Worm (Caenorhabditis elegans) whole organism, mixed stage, embryonic: ENCODE results near the gene C02B10.6.
"Not testable (repeated sequence)": the region's sequence is repeated elsewhere in the genome, so short reads cannot be mapped to it uniquely, and the experiment has no call there.

Experiments
- M03D4.4 ChIP-seq: sonication (generic microtip); optimal IDR thresholded peaks from 2 replicates; lab custom pipeline; 2017; ENCODE audit warnings: mild to moderate bottlenecking, missing genetic modification characterization, missing compliant biosample characterization
- bed-3 ChIP-seq: fragments of 200-800 bp; sonication (Bioruptor generic); optimal IDR thresholded peaks from 3 replicates; lab custom pipeline; 2018; ENCODE audit warnings: mild to moderate bottlenecking, missing genetic modification characterization, moderate library complexity, missing compliant biosample characterization
- blmp-1 ChIP-seq: fragments of 150-350 bp; optimal IDR thresholded peaks from 2 replicates; lab custom pipeline; 2014; ENCODE audit warnings: missing biosample characterization, missing genetic modification characterization
- ceh-39 ChIP-seq: fragments of 150-350 bp; optimal IDR thresholded peaks from 2 replicates; lab custom pipeline; 2014; ENCODE audit warnings: missing biosample characterization, missing genetic modification characterization
- ceh-43 ChIP-seq: fragments of 200-800 bp; sonication (Bioruptor generic); optimal IDR thresholded peaks from 2 replicates; lab custom pipeline; 2018; ENCODE audit warnings: mild to moderate bottlenecking, missing genetic modification characterization, moderate library complexity, missing compliant biosample characterization
- ceh-83 ChIP-seq: fragments of 200-800 bp; sonication (Bioruptor generic); optimal IDR thresholded peaks from 2 replicates; lab custom pipeline; 2018; ENCODE audit warnings: mild to moderate bottlenecking, missing genetic modification characterization, missing compliant biosample characterization
- ces-1 ChIP-seq: fragments of 150-350 bp; optimal IDR thresholded peaks from 2 replicates; lab custom pipeline; 2014; ENCODE audit warnings: missing biosample characterization, missing genetic modification reagents, missing genetic modification characterization
- cnd-1 ChIP-seq: fragments of 200-800 bp; sonication (Bioruptor generic); optimal IDR thresholded peaks from 2 replicates; lab custom pipeline; 2018; ENCODE audit warnings: mild to moderate bottlenecking, missing genetic modification characterization, missing compliant biosample characterization
- drap-1 ChIP-seq: fragments of 200-800 bp; sonication (Bioruptor generic); optimal IDR thresholded peaks from 3 replicates; lab custom pipeline; 2018; ENCODE audit warnings: mild to moderate bottlenecking, missing genetic modification characterization, missing compliant biosample characterization
- elt-3 ChIP-seq: fragments of 150-350 bp; optimal IDR thresholded peaks from 2 replicates; lab custom pipeline; 2014; ENCODE audit warnings: missing biosample characterization, missing genetic modification characterization
- flh-1 ChIP-seq: fragments of 200-800 bp; sonication (Bioruptor generic); optimal IDR thresholded peaks from 2 replicates; lab custom pipeline; 2018; ENCODE audit warnings: mild to moderate bottlenecking, missing genetic modification characterization, moderate library complexity, missing compliant biosample characterization
- hlh-1 ChIP-seq: fragments of 150-350 bp; optimal IDR thresholded peaks from 2 replicates; lab custom pipeline; 2014; ENCODE audit warnings: missing biosample characterization, missing genetic modification reagents, missing genetic modification characterization
- lin-32 ChIP-seq: fragments of 200-800 bp; sonication (Bioruptor generic); optimal IDR thresholded peaks from 2 replicates; lab custom pipeline; 2018; ENCODE audit warnings: mild to moderate bottlenecking, missing genetic modification characterization, missing compliant biosample characterization
- lsy-2 ChIP-seq: fragments of 150-350 bp; optimal IDR thresholded peaks from 2 replicates; lab custom pipeline; 2014; ENCODE audit warnings: missing biosample characterization, missing genetic modification characterization
- mab-5 ChIP-seq: fragments of 150-350 bp; optimal IDR thresholded peaks from 2 replicates; lab custom pipeline; 2014; ENCODE audit warnings: missing biosample characterization, missing genetic modification characterization
- mls-2 ChIP-seq: sonication (generic microtip); optimal IDR thresholded peaks from 2 replicates; lab custom pipeline; 2016; ENCODE audit warnings: mild to moderate bottlenecking, missing genetic modification characterization, moderate library complexity, missing compliant biosample characterization
- nhr-12 ChIP-seq: fragments of 150-350 bp; optimal IDR thresholded peaks from 2 replicates; lab custom pipeline; 2014; ENCODE audit warnings: missing biosample characterization, missing genetic modification characterization
- nhr-2 ChIP-seq: fragments of 150-350 bp; optimal IDR thresholded peaks from 2 replicates; lab custom pipeline; 2014; ENCODE audit warnings: missing biosample characterization, missing genetic modification characterization
- nhr-237 ChIP-seq: fragments of 150-350 bp; optimal IDR thresholded peaks from 2 replicates; lab custom pipeline; 2014; ENCODE audit warnings: missing biosample characterization, missing genetic modification characterization
- nhr-28 ChIP-seq: fragments of 150-350 bp; optimal IDR thresholded peaks from 2 replicates; lab custom pipeline; 2014; ENCODE audit warnings: missing biosample characterization, missing genetic modification characterization
- nhr-76 ChIP-seq: sonication (generic microtip); optimal IDR thresholded peaks from 2 replicates; lab custom pipeline; 2017; ENCODE audit warnings: missing biosample characterization, missing genetic modification characterization
- snpc-4 ChIP-seq: fragments of 150-350 bp; optimal IDR thresholded peaks from 2 replicates; lab custom pipeline; 2014; ENCODE audit warnings: missing biosample characterization, missing genetic modification characterization
- sptf-1 ChIP-seq: sonication (generic microtip); optimal IDR thresholded peaks from 2 replicates; lab custom pipeline; 2017; ENCODE audit warnings: mild to moderate bottlenecking, missing genetic modification characterization, moderate library complexity, missing compliant biosample characterization
- tbx-8 ChIP-seq: fragments of 200-800 bp; sonication (Bioruptor generic); optimal IDR thresholded peaks from 2 replicates; lab custom pipeline; 2018; ENCODE audit warnings: mild to moderate bottlenecking, missing genetic modification characterization, moderate library complexity, missing compliant biosample characterization
- unc-120 ChIP-seq: sonication (generic microtip); optimal IDR thresholded peaks from 2 replicates; lab custom pipeline; 2017; ENCODE audit warnings: missing genetic modification characterization, missing compliant biosample characterization; ENCODE audit not compliant: poor library complexity, severe bottlenecking
- unc-39 ChIP-seq: fragments of 150-350 bp; optimal IDR thresholded peaks from 2 replicates; lab custom pipeline; 2014; ENCODE audit warnings: missing biosample characterization, missing genetic modification characterization
- unc-62 ChIP-seq: fragments of 150-350 bp; optimal IDR thresholded peaks from 2 replicates; lab custom pipeline; 2014; ENCODE audit warnings: missing biosample characterization, missing genetic modification reagents, missing genetic modification characterization
- zip-8 ChIP-seq: fragments of 150-350 bp; optimal IDR thresholded peaks from 2 replicates; lab custom pipeline; 2014; ENCODE audit warnings: missing biosample characterization, missing genetic modification characterization
- ztf-11 ChIP-seq: fragments of 150-350 bp; optimal IDR thresholded peaks from 2 replicates; lab custom pipeline; 2014; ENCODE audit warnings: missing biosample characterization, missing genetic modification characterization

C02B10.6 gene

ce11 chrIV:5070593-5070992 lies at the start of gene C02B10.6:
Gene C02B10.6, plus strand, starts transcription at chrIV:5070893.
- TF ChIP-seq nhr-76, sptf-1, snpc-4 (tag; lab: Kevin White, UChicago): not testable (repeated sequence)
- TF ChIP-seq, all 35 proteins: peak for 0; not testable (repeated sequence) for 35

ce11 chrIV:5025646-5026045 lies 45.0 kb upstream of the C02B10.6 start, which contains the start of gene C09B9.85:
Gene C09B9.85, minus strand, starts transcription at chrIV:5025746.
- no peak for TF ChIP-seq bed-3 (GFP tag; lab: Kevin White, UChicago)
- no peak for TF ChIP-seq ces-1
- no peak for TF ChIP-seq ztf-11 (tag; lab: Kevin White, UChicago)
- no peak for TF ChIP-seq unc-62 (GFP tag; lab: Kevin White, UChicago)
- no peak for TF ChIP-seq lin-32 (GFP tag; lab: Kevin White, UChicago)
- TF ChIP-seq blmp-1 (tag; lab: Kevin White, UChicago), result no peak
- TF ChIP-seq nhr-76 (tag; lab: Kevin White, UChicago), result no peak
- TF ChIP-seq mls-2 (tag; lab: Kevin White, UChicago), result no peak
- TF ChIP-seq zip-8 (tag; lab: Kevin White, UChicago), result no peak
- no peak for TF ChIP-seq nhr-2 (tag; lab: Kevin White, UChicago)
- TF ChIP-seq nhr-12 (tag; lab: Kevin White, UChicago), result no peak
- TF ChIP-seq, all 35 proteins: peak for 0

- TF ChIP-seq nhr-28 (tag; lab: Kevin White, UChicago), result no peak
- TF ChIP-seq mls-2 (tag; lab: Kevin White, UChicago), result no peak
- no peak for TF ChIP-seq hlh-1
- TF ChIP-seq flh-1 (GFP tag; lab: Kevin White, UChicago), result no peak
- no peak for TF ChIP-seq drap-1 (GFP tag; lab: Kevin White, UChicago)
- no peak for TF ChIP-seq nhr-237 (tag; lab: Kevin White, UChicago)
- no peak for TF ChIP-seq lin-32 (GFP tag; lab: Kevin White, UChicago)
- no peak for TF ChIP-seq nhr-76 (tag; lab: Kevin White, UChicago)
- no peak for TF ChIP-seq bed-3 (GFP tag; lab: Kevin White, UChicago)
- TF ChIP-seq snpc-4 (tag; lab: Kevin White, UChicago), result no peak
- no peak for TF ChIP-seq nhr-2 (tag; lab: Kevin White, UChicago)
- no peak for TF ChIP-seq unc-62 (GFP tag; lab: Kevin White, UChicago)
Measured at ce11 chrIV:5028978-5029377, 41.7 kb upstream of the C02B10.6 start, which contains the start of the genes best-6 and C09B9.2. Gene best-6, minus strand, starts transcription at chrIV:5029078. Gene C09B9.2, plus strand, starts transcription at chrIV:5029291.

DNA sequence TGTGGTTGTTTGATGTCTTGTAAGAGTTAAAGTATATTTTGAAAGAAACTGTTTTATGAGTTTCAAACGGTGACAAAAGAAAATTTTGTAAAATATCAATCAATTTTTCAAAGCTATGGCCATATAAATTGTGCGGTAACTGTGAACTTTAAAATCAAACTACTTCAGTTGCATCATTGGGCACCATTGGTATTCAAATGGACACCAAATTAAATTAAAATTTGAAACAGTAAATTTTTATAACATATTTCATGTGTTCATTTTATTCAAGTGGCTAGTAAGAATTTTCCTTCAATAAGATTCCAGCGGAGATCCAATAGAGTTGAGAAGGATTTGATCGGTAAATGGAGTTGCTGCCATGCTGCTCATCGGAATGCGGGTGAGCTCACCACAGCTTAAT lies 39.3 kb upstream of the C02B10.6 start:
- TF ChIP-seq snpc-4 (tag; lab: Kevin White, UChicago), result no peak
- TF ChIP-seq cnd-1 (tag; lab: Kevin White, UChicago), result no peak
- no peak for TF ChIP-seq tbx-8 (GFP tag; lab: Kevin White, UChicago)
- no peak for TF ChIP-seq ceh-43 (GFP tag; lab: Kevin White, UChicago)
- TF ChIP-seq unc-120 (tag; lab: Kevin White, UChicago), result no peak
- no peak for TF ChIP-seq unc-39 (tag; lab: Kevin White, UChicago)
- no peak for TF ChIP-seq nhr-28 (tag; lab: Kevin White, UChicago)
- no peak for TF ChIP-seq ceh-83 (GFP tag; lab: Kevin White, UChicago)
- no peak for TF ChIP-seq nhr-12 (tag; lab: Kevin White, UChicago)

DNA sequence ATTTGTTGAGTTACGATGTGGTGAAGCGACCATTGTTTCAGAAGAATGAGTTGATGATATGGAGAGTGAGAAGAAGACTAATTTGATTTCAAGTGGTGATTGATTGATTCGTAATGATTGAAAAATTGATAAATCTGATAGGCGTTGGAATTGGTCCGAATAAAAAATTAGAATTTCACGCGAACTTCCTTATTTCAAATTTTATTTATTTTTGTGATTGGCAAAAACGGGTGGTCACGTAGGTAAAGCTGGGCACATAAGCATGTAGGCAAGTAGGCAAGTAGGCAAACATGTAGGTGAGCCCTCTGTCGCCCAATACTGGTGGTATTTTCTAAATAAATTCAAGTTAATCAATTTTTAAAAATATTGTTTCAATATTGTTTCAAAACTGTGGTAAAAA lies 37.4 kb upstream of the C02B10.6 start, which contains the start of gene C09B9.4:
Gene C09B9.4, minus strand, starts transcription at position 101 of the 400 bp plus-strand sequence.
- no peak for TF ChIP-seq ceh-83 (GFP tag; lab: Kevin White, UChicago)
- no peak for TF ChIP-seq flh-1 (GFP tag; lab: Kevin White, UChicago)
- TF ChIP-seq lin-32 (GFP tag; lab: Kevin White, UChicago), result no peak
- no peak for TF ChIP-seq elt-3 (tag; lab: Kevin White, UChicago)
- TF ChIP-seq unc-39 (tag; lab: Kevin White, UChicago), result no peak
- no peak for TF ChIP-seq ceh-39 (tag; lab: Kevin White, UChicago)
- no peak for TF ChIP-seq hlh-1
- no peak for TF ChIP-seq M03D4.4 (tag; lab: Kevin White, UChicago)
- TF ChIP-seq mab-5 (tag; lab: Kevin White, UChicago), result no peak
- TF ChIP-seq drap-1 (GFP tag; lab: Kevin White, UChicago), result no peak
- no peak for TF ChIP-seq nhr-12 (tag; lab: Kevin White, UChicago)
- no peak for TF ChIP-seq nhr-28 (tag; lab: Kevin White, UChicago)
- no peak for TF ChIP-seq bed-3 (GFP tag; lab: Kevin White, UChicago)
- no peak for TF ChIP-seq snpc-4 (tag; lab: Kevin White, UChicago)
- TF ChIP-seq ztf-11 (tag; lab: Kevin White, UChicago), result no peak
- TF ChIP-seq ceh-43 (GFP tag; lab: Kevin White, UChicago), result no peak
- TF ChIP-seq lsy-2 (tag; lab: Kevin White, UChicago), result no peak
